Fruit fly (Drosophila melanogaster) whole organism, prepupa: ENCODE measurements around the gene CG44838.

Experiments used
- Blimp-1 ChIP-seq: fragments of 200-800 bp; sonication (Bioruptor generic); optimal IDR thresholded peaks from 3 replicates; lab custom pipeline; 2017; ENCODE audit warnings: missing biosample characterization, missing genetic modification characterization, mild to moderate bottlenecking, moderate library complexity, missing genetic modification reagents
- CG10669 ChIP-seq: fragments of 200-800 bp; sonication (Bioruptor generic); optimal IDR thresholded peaks from 3 replicates; lab custom pipeline; 2018; ENCODE audit warnings: missing biosample characterization, mild to moderate bottlenecking, missing genetic modification characterization, moderate library complexity
- CG11902 ChIP-seq: fragments of 200-800 bp; sonication (Bioruptor generic); optimal IDR thresholded peaks from 3 replicates; lab custom pipeline; 2016; ENCODE audit warnings: missing biosample characterization, missing genetic modification characterization
- CG15336 ChIP-seq: fragments of 200-800 bp; sonication (Bioruptor generic); IDR thresholded peaks from 2 replicates; pipeline ENCODE4 v1.3.6; 2022; ENCODE audit warnings: missing biosample characterization, missing genetic modification characterization
- CG1621 ChIP-seq: fragments of 200-800 bp; sonication (Bioruptor generic); optimal IDR thresholded peaks from 3 replicates; lab custom pipeline; 2018; ENCODE audit warnings: missing biosample characterization, mild to moderate bottlenecking, missing genetic modification characterization
- CG16779 ChIP-seq: fragments of 200-800 bp; sonication (Bioruptor generic); optimal IDR thresholded peaks from 3 replicates; lab custom pipeline; 2017; ENCODE audit warnings: missing biosample characterization, mild to moderate bottlenecking, missing genetic modification characterization
- CG3032 ChIP-seq: fragments of 200-800 bp; optimal IDR thresholded peaks from 2 replicates; lab custom pipeline; 2019; ENCODE audit warnings: missing biosample characterization, mild to moderate bottlenecking, missing genetic modification characterization, moderate library complexity
- CG31627 ChIP-seq: fragments of 200-800 bp; sonication (Bioruptor generic); optimal IDR thresholded peaks from 3 replicates; lab custom pipeline; 2016; ENCODE audit warnings: missing biosample characterization, missing genetic modification characterization
- CG32006 ChIP-seq: fragments of 200-800 bp; sonication (Bioruptor generic); optimal IDR thresholded peaks from 3 replicates; lab custom pipeline; 2017; ENCODE audit warnings: missing biosample characterization, mild to moderate bottlenecking, missing genetic modification characterization
- CG34406 ChIP-seq: fragments of 200-800 bp; sonication (Bioruptor generic); optimal IDR thresholded peaks from 3 replicates; lab custom pipeline; 2016; ENCODE audit warnings: missing biosample characterization, missing genetic modification characterization
- CG3919 ChIP-seq: fragments of 200-800 bp; sonication (Bioruptor generic); optimal IDR thresholded peaks from 3 replicates; lab custom pipeline; 2016; ENCODE audit warnings: missing biosample characterization, missing genetic modification characterization
- CG4318 ChIP-seq: fragments of 200-800 bp; sonication (Bioruptor generic); optimal IDR thresholded peaks from 3 replicates; lab custom pipeline; 2017; ENCODE audit warnings: missing biosample characterization, mild to moderate bottlenecking, missing genetic modification characterization
- CG6163 ChIP-seq: fragments of 200-800 bp; sonication (Bioruptor generic); IDR thresholded peaks from 3 replicates; pipeline ENCODE4 v1.3.6; 2022; ENCODE audit warnings: missing biosample characterization, missing genetic modification characterization
- CG6276 ChIP-seq: fragments of 200-800 bp; sonication (Bioruptor generic); optimal IDR thresholded peaks from 2 replicates; lab custom pipeline; 2017; ENCODE audit warnings: missing biosample characterization, mild to moderate bottlenecking, missing genetic modification characterization
- CG6792 ChIP-seq: fragments of 200-800 bp; sonication (Bioruptor generic); optimal IDR thresholded peaks from 3 replicates; lab custom pipeline; 2016; ENCODE audit warnings: missing biosample characterization, missing genetic modification characterization
- CG6808 ChIP-seq: fragments of 200-800 bp; sonication (Bioruptor generic); optimal IDR thresholded peaks from 3 replicates; lab custom pipeline; 2017; ENCODE audit warnings: missing biosample characterization, missing genetic modification characterization, mild to moderate bottlenecking, moderate library complexity, missing genetic modification reagents
- CG7368 ChIP-seq: fragments of 200-800 bp; sonication (Bioruptor generic); optimal IDR thresholded peaks from 3 replicates; lab custom pipeline; 2016; ENCODE audit warnings: missing biosample characterization, missing genetic modification characterization
- CG8119 ChIP-seq: fragments of 200-800 bp; sonication (Bioruptor generic); IDR thresholded peaks from 3 replicates; pipeline ENCODE4 v1.3.6; 2022; ENCODE audit warnings: missing biosample characterization, missing genetic modification characterization
- CG8319 ChIP-seq: fragments of 200-800 bp; sonication (Bioruptor generic); optimal IDR thresholded peaks from 3 replicates; lab custom pipeline; 2016; ENCODE audit warnings: missing biosample characterization, missing genetic modification characterization
- CG8632 ChIP-seq: fragments of 200-800 bp; sonication (Bioruptor generic); optimal IDR thresholded peaks from 3 replicates; lab custom pipeline; 2016; ENCODE audit warnings: missing biosample characterization, missing genetic modification characterization
- CG9139 ChIP-seq: fragments of 200-800 bp; sonication (Bioruptor generic); optimal IDR thresholded peaks from 3 replicates; lab custom pipeline; 2017; ENCODE audit warnings: missing biosample characterization, mild to moderate bottlenecking, missing genetic modification characterization
- Eip75B ChIP-seq: fragments of 200-800 bp; sonication (Bioruptor generic); optimal IDR thresholded peaks from 3 replicates; lab custom pipeline; 2016; ENCODE audit warnings: missing biosample characterization, missing genetic modification characterization
- Eip78C ChIP-seq: fragments of 200-800 bp; sonication (Bioruptor generic); peaks from one replicate; lab custom pipeline; 2016; ENCODE audit warnings: missing biosample characterization, missing genetic modification characterization
- Eip93F ChIP-seq: fragments of 200-800 bp; sonication (Bioruptor generic); optimal IDR thresholded peaks from 2 replicates; lab custom pipeline; 2016; ENCODE audit warnings: missing biosample characterization, mild to moderate bottlenecking, missing genetic modification characterization
- Gug ChIP-seq: fragments of 200-800 bp; sonication (Bioruptor generic); IDR thresholded peaks from 2 replicates; pipeline ENCODE4 v1.3.6; 2022; ENCODE audit warnings: missing biosample characterization, missing genetic modification characterization
- Hr39 ChIP-seq: fragments of 200-800 bp; sonication (Bioruptor generic); optimal IDR thresholded peaks from 2 replicates; lab custom pipeline; 2016; ENCODE audit warnings: missing biosample characterization, missing genetic modification characterization
- Lpt ChIP-seq: fragments of 200-800 bp; sonication (Bioruptor generic); optimal IDR thresholded peaks from 3 replicates; lab custom pipeline; 2016; ENCODE audit warnings: missing biosample characterization, missing genetic modification characterization
- Met ChIP-seq: fragments of 200-800 bp; sonication (Bioruptor generic); optimal IDR thresholded peaks from 3 replicates; lab custom pipeline; 2016; ENCODE audit warnings: missing biosample characterization, missing genetic modification characterization
- OdsH ChIP-seq: fragments of 200-800 bp; sonication (Bioruptor generic); optimal IDR thresholded peaks from 3 replicates; lab custom pipeline; 2016; ENCODE audit warnings: missing biosample characterization, missing genetic modification characterization
- Smox ChIP-seq: fragments of 200-800 bp; sonication (Bioruptor generic); optimal IDR thresholded peaks from 3 replicates; lab custom pipeline; 2016; ENCODE audit warnings: missing biosample characterization, missing genetic modification characterization
- Sox14 ChIP-seq: fragments of 200-800 bp; sonication (Bioruptor generic); optimal IDR thresholded peaks from 3 replicates; lab custom pipeline; 2016; ENCODE audit warnings: missing biosample characterization, missing genetic modification characterization
- Sox15 ChIP-seq: fragments of 200-800 bp; sonication (Bioruptor generic); optimal IDR thresholded peaks from 3 replicates; lab custom pipeline; 2016; ENCODE audit warnings: missing biosample characterization, missing genetic modification characterization
- achi ChIP-seq: fragments of 200-800 bp; sonication (Bioruptor generic); optimal IDR thresholded peaks from 3 replicates; lab custom pipeline; 2016; ENCODE audit warnings: missing biosample characterization, missing genetic modification characterization
- acj6 ChIP-seq: fragments of 200-800 bp; sonication (Bioruptor generic); optimal IDR thresholded peaks from 3 replicates; lab custom pipeline; 2016; ENCODE audit warnings: missing biosample characterization, missing genetic modification characterization
- cyc ChIP-seq: fragments of 200-800 bp; sonication (Bioruptor generic); optimal IDR thresholded peaks from 3 replicates; lab custom pipeline; 2016; ENCODE audit warnings: missing biosample characterization, missing genetic modification characterization
- dac ChIP-seq: fragments of 200-800 bp; sonication (Bioruptor generic); optimal IDR thresholded peaks from 2 replicates; lab custom pipeline; 2017; ENCODE audit warnings: missing biosample characterization, mild to moderate bottlenecking, missing genetic modification characterization
- dsx ChIP-seq: fragments of 200-800 bp; optimal IDR thresholded peaks from 3 replicates; lab custom pipeline; 2019; ENCODE audit warnings: missing biosample characterization, mild to moderate bottlenecking, missing genetic modification characterization, moderate library complexity; ENCODE audit not compliant: poor library complexity, severe bottlenecking
- eg ChIP-seq: fragments of 200-800 bp; sonication (Bioruptor generic); IDR thresholded peaks from 3 replicates; pipeline ENCODE4 v1.3.6; 2022; ENCODE audit warnings: missing biosample characterization, missing genetic modification characterization
- esn ChIP-seq: fragments of 200-800 bp; sonication (Bioruptor generic); optimal IDR thresholded peaks from 2 replicates; lab custom pipeline; 2016; ENCODE audit warnings: missing biosample characterization, mild to moderate bottlenecking, missing genetic modification characterization, moderate library complexity
- fd85E ChIP-seq: fragments of 200-800 bp; sonication (Bioruptor generic); optimal IDR thresholded peaks from 3 replicates; lab custom pipeline; 2016; ENCODE audit warnings: missing biosample characterization, missing genetic modification characterization
- fkh ChIP-seq: fragments of 200-800 bp; sonication (Bioruptor generic); optimal IDR thresholded peaks from 3 replicates; lab custom pipeline; 2017; ENCODE audit warnings: missing biosample characterization, mild to moderate bottlenecking, missing genetic modification characterization, moderate library complexity
- lz ChIP-seq: fragments of 200-800 bp; sonication (Bioruptor generic); optimal IDR thresholded peaks from 3 replicates; lab custom pipeline; 2016; ENCODE audit warnings: missing biosample characterization, missing genetic modification characterization
- salr ChIP-seq, 2 experiments: fragments of 200-800 bp; sonication (Bioruptor generic); optimal IDR thresholded peaks; 3 replicates each; lab custom pipeline; 2016 to 2018; ENCODE audit warnings: missing biosample characterization in 2 of 2, missing genetic modification characterization in 2 of 2, mild to moderate bottlenecking in 1 of 2
- spab ChIP-seq: fragments of 200-800 bp; sonication (Bioruptor generic); optimal IDR thresholded peaks from 2 replicates; lab custom pipeline; 2017; ENCODE audit warnings: missing biosample characterization, mild to moderate bottlenecking, missing genetic modification characterization, missing genetic modification reagents
- ss ChIP-seq, 2 experiments: fragments of 200-800 bp; sonication (Bioruptor generic); optimal IDR thresholded peaks; 2 replicates in 1 of 2; 3 replicates in 1 of 2; lab custom pipeline; 2017 to 2018; ENCODE audit warnings: mild to moderate bottlenecking in 2 of 2, missing biosample characterization in 2 of 2, missing genetic modification characterization in 2 of 2, moderate library complexity in 1 of 2
- svp ChIP-seq: fragments of 200-800 bp; sonication (Bioruptor generic); peaks from one replicate; lab custom pipeline; 2016; ENCODE audit warnings: missing biosample characterization, missing genetic modification characterization
- topi ChIP-seq: fragments of 200-800 bp; sonication (Bioruptor generic); optimal IDR thresholded peaks from 3 replicates; lab custom pipeline; 2016; ENCODE audit warnings: missing biosample characterization, missing genetic modification characterization
- vri ChIP-seq: fragments of 200-800 bp; sonication (Bioruptor generic); optimal IDR thresholded peaks from 3 replicates; lab custom pipeline; 2016; ENCODE audit warnings: missing biosample characterization, mild to moderate bottlenecking, missing genetic modification characterization

Gene CG44838

dm6 chr3L:9508653-9509036, 47.8 kb downstream of the CG44838 start (continued):
- no peak for TF ChIP-seq salr (GFP tag; optimal IDR thresholded peaks at IDR 0.05; lab: Kevin White, UChicago)
- no peak for TF ChIP-seq CG9139
- peak; percentile 28 for TF ChIP-seq Eip75B (GFP tag; lab: Kevin White, UChicago)
- no peak for TF ChIP-seq Smox (GFP tag; lab: Kevin White, UChicago)
- no peak for TF ChIP-seq dac (GFP tag; lab: Kevin White, UChicago)
- no peak for TF ChIP-seq CG11902 (GFP tag; lab: Kevin White, UChicago)
- TF ChIP-seq Met, result peak; percentile 63
- no peak for TF ChIP-seq Blimp-1
- no peak for TF ChIP-seq CG10669 (GFP tag; lab: Kevin White, UChicago)
- peak; percentile 9 for TF ChIP-seq Sox15 (GFP tag; lab: Kevin White, UChicago)
- no peak for TF ChIP-seq CG1621
- TF ChIP-seq achi, result peak; percentile 42
- TF ChIP-seq Eip93F (GFP tag; lab: Kevin White, UChicago), result no peak
- no peak for TF ChIP-seq fd85E (GFP tag; lab: Kevin White, UChicago)
- no peak for TF ChIP-seq cyc
- no peak for TF ChIP-seq CG4318 (GFP tag; lab: Kevin White, UChicago)

dm6 chr3L:9509037-9509830, 48.4 kb downstream of the CG44838 start, which contains the start of gene CG3408:
Gene CG3408, minus strand, starts transcription at chr3L:9509583.
- TF ChIP-seq Lpt (no peak), CG8319 (GFP tag; lab: Kevin White, UChicago) (no peak), lz (GFP tag; lab: Kevin White, UChicago) (no peak), CG16779 (peak; percentile 27), Eip75B (GFP tag; lab: Kevin White, UChicago) (no peak), Blimp-1 (no peak), CG6163 (peak; percentile 59; the same call in 2 of the 3 replicates), dsx (GFP tag; lab: Kevin White, UChicago) (peak; percentile 12), svp (no peak), CG3919 (GFP tag; lab: Kevin White, UChicago) (peak; percentile 18), CG3032 (tag; lab: Kevin White, UChicago) (no peak), CG1621 (peak; percentile 1), OdsH (no peak), topi (peak; percentile 23), salr (GFP tag; optimal IDR thresholded peaks at IDR 0.05; lab: Kevin White, UChicago) (no peak), CG6808 (peak; percentile 31), dac (GFP tag; lab: Kevin White, UChicago) (no peak), CG9139 (peak; percentile 14), vri (GFP tag; lab: Kevin White, UChicago) (no peak), CG15336 (GFP tag; lab: Robert Waterston, UW) (no peak), eg (GFP tag; lab: Robert Waterston, UW) (no peak), acj6 (no peak), CG4318 (GFP tag; lab: Kevin White, UChicago) (no peak), Sox15 (GFP tag; lab: Kevin White, UChicago) (no peak), Smox (GFP tag; lab: Kevin White, UChicago) (no peak), esn (GFP tag; lab: Kevin White, UChicago) (peak; percentile 2), CG34406 (GFP tag; lab: Kevin White, UChicago) (no peak), fkh (GFP tag; lab: Kevin White, UChicago) (peak; percentile 82), CG7368 (GFP tag; lab: Kevin White, UChicago) (no peak), CG8119 (GFP tag; lab: Robert Waterston, UW) (no peak), CG6792 (GFP tag; lab: Kevin White, UChicago) (no peak), Sox14 (peak; percentile 15), Hr39 (GFP tag; lab: Kevin White, UChicago) (no peak), ss (GFP tag; optimal IDR thresholded peaks at IDR 0.05; lab: Kevin White, UChicago) (peak; percentile 2 to 50), spab (GFP tag; lab: Kevin White, UChicago) (no peak), CG32006 (no peak), Gug (no peak), CG8632 (no peak), CG31627 (GFP tag; lab: Kevin White, UChicago) (no peak), Met (peak; percentile 4), Eip78C (peak; percentile 79), CG6276 (GFP tag; lab: Kevin White, UChicago) (peak; percentile 26)
